Fruit fly (Drosophila melanogaster): ENCODE results near the gene Dpck.
A peak's percentile ranks its signal among the peaks of the same experiment; 100 is the strongest.

Dpck gene

dm6 chr3R:7102853-7103833 is 21.2 kb downstream of the Dpck start (continued):
- TF ChIP-seq seq (GFP tag; IDR thresholded peaks at IDR 0.05) (peak; percentile 70), amos (GFP tag; IDR thresholded peaks at IDR 0.05; ENCODE audit: partially characterized antibody) (no peak), insv (GFP tag; optimal IDR thresholded peaks at IDR 0.05) (peak in 1 of 2 experiments; percentile 92), corto (GFP tag; optimal IDR thresholded peaks at IDR 0.05) (peak; percentile 4), CG15073 (GFP tag; optimal IDR thresholded peaks at IDR 0.05) (no peak), fd64A (GFP tag; optimal IDR thresholded peaks at IDR 0.05) (peak; percentile 19), org-1 (GFP tag; optimal IDR thresholded peaks at IDR 0.05) (no peak), HLHmδ (GFP tag; optimal IDR thresholded peaks at IDR 0.05) (peak; percentile 50), nom (GFP tag; optimal IDR thresholded peaks at IDR 0.05) (peak; percentile 37), Dp (GFP tag; optimal IDR thresholded peaks at IDR 0.05) (no peak)

- TF ChIP-seq zfh1 (GFP tag; IDR thresholded peaks at IDR 0.05) (0 out of 3 replicates have a peak, but pooled peaks have one; percentile 21), sd (tag; optimal IDR thresholded peaks at IDR 0.05) (peak; percentile 7), CG8281 (tag; optimal IDR thresholded peaks at IDR 0.05) (no peak), sens (GFP tag) (peak; percentile 70), CG2199 (GFP tag; IDR thresholded peaks at IDR 0.05) (0 out of 3 replicates have a peak, but pooled peaks have one; percentile 16), sqz (GFP tag; optimal IDR thresholded peaks at IDR 0.05) (peak; percentile 29), CG6689 (GFP tag; IDR thresholded peaks at IDR 0.05) (no peak), pros (GFP tag; optimal IDR thresholded peaks at IDR 0.05) (peak; percentile 75)
Observed at dm6 chr3R:7104308-7104707, 22.3 kb downstream of the Dpck start.

dm6 chr3R:7105503-7106164 is 23.7 kb downstream of the Dpck start:
- TF ChIP-seq da (GFP tag; optimal IDR thresholded peaks at IDR 0.05) (peak; percentile 30), Neu2 (GFP tag; optimal IDR thresholded peaks at IDR 0.05; ENCODE audit: borderline replicate concordance) (no peak), nmo (GFP tag; optimal IDR thresholded peaks at IDR 0.05) (no peak), YL-1 (GFP tag; optimal IDR thresholded peaks at IDR 0.05) (no peak), h (optimal IDR thresholded peaks at IDR 0.05) (no peak), CG10274 (GFP tag; optimal IDR thresholded peaks at IDR 0.05) (no peak), dimm (GFP tag; IDR thresholded peaks at IDR 0.05) (no peak), Side (GFP tag; optimal IDR thresholded peaks at IDR 0.05) (no peak), Gug (GFP tag; IDR thresholded peaks at IDR 0.05) (no peak), ac (GFP tag; optimal IDR thresholded peaks at IDR 0.05) (peak; percentile 84), CG11247 (GFP tag; IDR thresholded peaks at IDR 0.05) (no peak), CG9437 (GFP tag; optimal IDR thresholded peaks at IDR 0.05) (no peak), cad (GFP tag; optimal IDR thresholded peaks at IDR 0.05) (peak; percentile 49), CG9215 (GFP tag; IDR thresholded peaks at IDR 0.05) (no peak), zen (tag; optimal IDR thresholded peaks at IDR 0.05) (no peak), klu (GFP tag; IDR thresholded peaks at IDR 0.05) (no peak), CG32772 (GFP tag; IDR thresholded peaks at IDR 0.05) (no peak), ind (GFP tag; optimal IDR thresholded peaks at IDR 0.05) (no peak), CG18476 (GFP tag; optimal IDR thresholded peaks at IDR 0.05) (no peak), unc-4 (GFP tag; IDR thresholded peaks at IDR 0.05; ENCODE audit: partially characterized antibody) (no peak), CG10462 (GFP tag; optimal IDR thresholded peaks at IDR 0.05) (no peak), CG13287 (GFP tag; IDR thresholded peaks at IDR 0.05; ENCODE audit: partially characterized antibody) (no peak), CG43689 (GFP tag; IDR thresholded peaks at IDR 0.05) (no peak), onecut (GFP tag; IDR thresholded peaks at IDR 0.05) (peak; percentile 43; the same call in 1 of the 2 replicates), CG4820 (GFP tag; optimal IDR thresholded peaks at IDR 0.05) (no peak), Med (GFP tag) (peak; percentile 9), CG7372 (GFP tag; IDR thresholded peaks at IDR 0.05) (no peak), sima (GFP tag; optimal IDR thresholded peaks at IDR 0.05) (no peak)

Data from whole organism, embryonic.